Worm (Caenorhabditis elegans) whole organism, L1 larva: Measurements from ENCODE around the gene tag-10.
A peak's percentile ranks its signal among the peaks of the same experiment; 100 is the strongest.

Source experiments
- C34B4.2 ChIP-seq: sonication (generic microtip); optimal IDR thresholded peaks from 2 replicates; lab custom pipeline; 2017; ENCODE audit warnings: mild to moderate bottlenecking, missing genetic modification characterization, missing compliant biosample characterization
- F16B12.6 ChIP-seq: fragments of 150-350 bp; optimal IDR thresholded peaks from 2 replicates; lab custom pipeline; 2014; ENCODE audit warnings: missing biosample characterization, missing genetic modification characterization
- Y116A8C.19 ChIP-seq: sonication (generic microtip); optimal IDR thresholded peaks from 2 replicates; lab custom pipeline; 2016; ENCODE audit warnings: missing compliant biosample characterization, missing genetic modification characterization, borderline replicate concordance
- aha-1 ChIP-seq: fragments of 150-350 bp; optimal IDR thresholded peaks from 2 replicates; lab custom pipeline; 2014; ENCODE audit warnings: missing biosample characterization, missing genetic modification characterization
- alr-1 ChIP-seq: fragments of 200-800 bp; sonication (Bioruptor generic); optimal IDR thresholded peaks from 2 replicates; lab custom pipeline; 2018; ENCODE audit warnings: borderline replicate concordance, mild to moderate bottlenecking, missing genetic modification characterization, missing compliant biosample characterization
- aly-2 ChIP-seq: fragments of 150-350 bp; optimal IDR thresholded peaks from 2 replicates; lab custom pipeline; 2014; ENCODE audit warnings: missing biosample characterization, missing genetic modification characterization
- ama-1 ChIP-seq: fragments of 150-350 bp; optimal IDR thresholded peaks from 2 replicates; lab custom pipeline; 2014
- ceh-82 ChIP-seq, 3 experiments: fragments of 150-350 bp in 1 of 3; sonication (generic microtip) in 2 of 3; optimal IDR thresholded peaks; 2 replicates each; lab custom pipeline; 2014 to 2017; ENCODE audit warnings: missing biosample characterization in 3 of 3, missing genetic modification characterization in 3 of 3
- ceh-88 ChIP-seq: fragments of 200-800 bp; sonication (Bioruptor generic); IDR thresholded peaks from 2 replicates; pipeline ENCODE4 v1.3.6; 2022; ENCODE audit warnings: missing genetic modification characterization, missing compliant biosample characterization
- ceh-90 ChIP-seq: sonication (generic microtip); optimal IDR thresholded peaks from 2 replicates; lab custom pipeline; 2016; ENCODE audit warnings: missing genetic modification characterization, missing compliant biosample characterization
- ces-1 ChIP-seq: fragments of 150-350 bp; optimal IDR thresholded peaks from 2 replicates; lab custom pipeline; 2014; ENCODE audit warnings: missing biosample characterization, missing genetic modification reagents, missing genetic modification characterization
- efl-1 ChIP-seq, 4 experiments: fragments of 150-350 bp; optimal IDR thresholded peaks in 3 of 4; peaks in 1 of 4; 1 replicate in 1 of 4; 2 replicates in 3 of 4; lab custom pipeline; 2014; ENCODE audit warnings: missing biosample characterization in 2 of 4, missing genetic modification characterization in 2 of 4, missing genetic modification reagents in 2 of 4
- efl-3 ChIP-seq: fragments of 200-800 bp; sonication (Bioruptor generic); optimal IDR thresholded peaks from 2 replicates; lab custom pipeline; 2018; ENCODE audit warnings: mild to moderate bottlenecking, missing genetic modification characterization, missing compliant biosample characterization
- egl-13 ChIP-seq: sonication (generic microtip); optimal IDR thresholded peaks from 2 replicates; lab custom pipeline; 2016; ENCODE audit warnings: missing genotype, missing genetic modification reagents, missing genetic modification characterization, missing compliant biosample characterization
- elt-2 ChIP-seq: sonication (generic microtip); optimal IDR thresholded peaks from 2 replicates; lab custom pipeline; 2016; ENCODE audit warnings: missing genetic modification characterization, mild to moderate bottlenecking, inconsistent platforms, missing compliant biosample characterization, missing genetic modification reagents
- elt-3 ChIP-seq, 6 experiments: fragments of 150-350 bp in 1 of 6; sonication (generic microtip); optimal IDR thresholded peaks; 2 replicates each; lab custom pipeline; 2017 to 2018; ENCODE audit warnings: missing biosample characterization in 6 of 6, missing genetic modification characterization in 6 of 6, inconsistent platforms in 1 of 6
- fkh-8 ChIP-seq: sonication (generic microtip); optimal IDR thresholded peaks from 2 replicates; lab custom pipeline; 2016; ENCODE audit warnings: mild to moderate bottlenecking, missing genetic modification characterization, missing compliant biosample characterization
- fos-1 ChIP-seq: fragments of 150-350 bp; optimal IDR thresholded peaks from 2 replicates; lab custom pipeline; 2014; ENCODE audit warnings: missing biosample characterization, missing genetic modification characterization
- hlh-17 ChIP-seq: fragments of 200-800 bp; sonication (Bioruptor generic); optimal IDR thresholded peaks from 2 replicates; lab custom pipeline; 2018; ENCODE audit warnings: missing genetic modification characterization, mild to moderate bottlenecking, missing compliant biosample characterization, moderate library complexity, borderline replicate concordance
- hlh-4 ChIP-seq: sonication (generic microtip); optimal IDR thresholded peaks from 2 replicates; lab custom pipeline; 2016; ENCODE audit warnings: mild to moderate bottlenecking, missing genetic modification characterization, missing compliant biosample characterization
- irx-1 ChIP-seq: sonication (generic microtip); optimal IDR thresholded peaks from 2 replicates; lab custom pipeline; 2016; ENCODE audit warnings: missing genetic modification characterization, missing compliant biosample characterization
- isw-1 ChIP-seq: fragments of 200-800 bp; sonication (Bioruptor generic); IDR thresholded peaks from 2 replicates; pipeline ENCODE4 v1.3.6; 2022; ENCODE audit warnings: missing genetic modification characterization, missing compliant biosample characterization
- jun-1 ChIP-seq: fragments of 150-350 bp; optimal IDR thresholded peaks from 2 replicates; lab custom pipeline; 2014; ENCODE audit warnings: missing biosample characterization, missing genetic modification reagents, missing genetic modification characterization
- lin-14 ChIP-seq: fragments of 200-800 bp; sonication (Bioruptor generic); optimal IDR thresholded peaks from 2 replicates; lab custom pipeline; 2018; ENCODE audit warnings: mild to moderate bottlenecking, missing genetic modification characterization, moderate library complexity, missing compliant biosample characterization
- lin-15B ChIP-seq: fragments of 150-350 bp; sonication (generic microtip); optimal IDR thresholded peaks from 3 replicates; lab custom pipeline; 2014; ENCODE audit warnings: missing biosample characterization, missing genetic modification characterization
- lin-35 ChIP-seq, 2 experiments: fragments of 150-350 bp; optimal IDR thresholded peaks; 2 replicates each; lab custom pipeline; 2014; ENCODE audit warnings: missing biosample characterization in 2 of 2, missing genetic modification characterization in 2 of 2, missing genetic modification reagents in 2 of 2
- lin-39 ChIP-seq: fragments of 150-350 bp; optimal IDR thresholded peaks from 2 replicates; lab custom pipeline; 2014; ENCODE audit warnings: missing biosample characterization, missing genetic modification reagents, missing genetic modification characterization
- lir-3 ChIP-seq: sonication (generic microtip); optimal IDR thresholded peaks from 2 replicates; lab custom pipeline; 2016; ENCODE audit warnings: mild to moderate bottlenecking, missing genetic modification characterization, moderate library complexity, missing compliant biosample characterization; ENCODE audit not compliant: poor library complexity
- lsy-2 ChIP-seq, 2 experiments: fragments of 150-350 bp; optimal IDR thresholded peaks; 2 replicates each; lab custom pipeline; 2014; ENCODE audit warnings: missing biosample characterization in 2 of 2, missing genetic modification characterization in 2 of 2
- mab-9 ChIP-seq: fragments of 200-800 bp; sonication (Bioruptor generic); IDR thresholded peaks from 2 replicates; pipeline ENCODE4 v1.3.6; 2022; ENCODE audit warnings: missing genetic modification reagents, missing genetic modification characterization, missing compliant biosample characterization
- mdl-1 ChIP-seq, 2 experiments: fragments of 150-350 bp; optimal IDR thresholded peaks; 2 replicates each; lab custom pipeline; 2014 to 2017; ENCODE audit warnings: missing biosample characterization in 2 of 2, missing genetic modification characterization in 2 of 2, inconsistent platforms in 1 of 2
- mef-2 ChIP-seq: fragments of 150-350 bp; optimal IDR thresholded peaks from 2 replicates; lab custom pipeline; 2014; ENCODE audit warnings: missing biosample characterization, missing genetic modification characterization
- mep-1 ChIP-seq: fragments of 150-350 bp; optimal IDR thresholded peaks from 2 replicates; lab custom pipeline; 2014; ENCODE audit warnings: missing biosample characterization, missing genetic modification characterization
- nhr-12 ChIP-seq: sonication (generic microtip); optimal IDR thresholded peaks from 2 replicates; lab custom pipeline; 2017; ENCODE audit warnings: missing biosample characterization, missing genetic modification characterization
- nhr-20 ChIP-seq: sonication (generic microtip); optimal IDR thresholded peaks from 2 replicates; lab custom pipeline; 2016; ENCODE audit warnings: mild to moderate bottlenecking, missing genetic modification characterization, missing compliant biosample characterization
- nhr-237 ChIP-seq: fragments of 150-350 bp; optimal IDR thresholded peaks from 2 replicates; lab custom pipeline; 2014; ENCODE audit warnings: missing biosample characterization, missing genetic modification characterization
- nhr-28 ChIP-seq: fragments of 150-350 bp; optimal IDR thresholded peaks from 2 replicates; lab custom pipeline; 2014; ENCODE audit warnings: missing biosample characterization, missing genetic modification characterization
- nhr-47 ChIP-seq: sonication (generic microtip); optimal IDR thresholded peaks from 2 replicates; lab custom pipeline; 2016; ENCODE audit warnings: mild to moderate bottlenecking, missing genetic modification characterization, moderate library complexity, missing compliant biosample characterization
- nhr-71 ChIP-seq: sonication (generic microtip); optimal IDR thresholded peaks from 2 replicates; lab custom pipeline; 2016; ENCODE audit warnings: mild to moderate bottlenecking, missing genetic modification characterization, moderate library complexity, missing compliant biosample characterization
- nhr-76 ChIP-seq: sonication (generic microtip); optimal IDR thresholded peaks from 2 replicates; lab custom pipeline; 2017; ENCODE audit warnings: missing biosample characterization, missing genetic modification characterization
- nhr-77 ChIP-seq: fragments of 150-350 bp; optimal IDR thresholded peaks from 2 replicates; lab custom pipeline; 2014; ENCODE audit warnings: missing biosample characterization, missing genetic modification characterization
- nhr-84 ChIP-seq: sonication (generic microtip); optimal IDR thresholded peaks from 2 replicates; lab custom pipeline; 2017; ENCODE audit warnings: missing biosample characterization, missing genetic modification characterization
- pax-3 ChIP-seq: fragments of 200-800 bp; sonication (Bioruptor generic); optimal IDR thresholded peaks from 2 replicates; lab custom pipeline; 2018; ENCODE audit warnings: mild to moderate bottlenecking, missing genetic modification characterization, moderate library complexity, missing compliant biosample characterization
- pqm-1 ChIP-seq: sonication (generic microtip); optimal IDR thresholded peaks from 3 replicates; lab custom pipeline; 2017; ENCODE audit warnings: missing biosample characterization, missing genetic modification characterization
- rnt-1 ChIP-seq: sonication (generic microtip); optimal IDR thresholded peaks from 2 replicates; lab custom pipeline; 2016; ENCODE audit warnings: mild to moderate bottlenecking, missing genetic modification characterization, moderate library complexity, missing compliant biosample characterization
- snu-23 ChIP-seq: sonication (generic microtip); optimal IDR thresholded peaks from 2 replicates; lab custom pipeline; 2016; ENCODE audit warnings: missing genetic modification characterization, missing compliant biosample characterization
- sox-4 ChIP-seq: sonication (generic microtip); optimal IDR thresholded peaks from 2 replicates; lab custom pipeline; 2016; ENCODE audit warnings: missing genetic modification characterization, missing compliant biosample characterization
- sup-37 ChIP-seq: fragments of 200-800 bp; sonication (Bioruptor generic); optimal IDR thresholded peaks from 2 replicates; lab custom pipeline; 2018; ENCODE audit warnings: mild to moderate bottlenecking, missing genetic modification characterization, missing compliant biosample characterization
- swsn-7 ChIP-seq: sonication (generic microtip); optimal IDR thresholded peaks from 2 replicates; lab custom pipeline; 2016; ENCODE audit warnings: missing genetic modification characterization, missing compliant biosample characterization
- unc-30 ChIP-seq: sonication (generic microtip); optimal IDR thresholded peaks from 2 replicates; lab custom pipeline; 2017; ENCODE audit warnings: missing biosample characterization, missing genetic modification characterization
- unc-62 ChIP-seq: fragments of 150-350 bp; optimal IDR thresholded peaks from 2 replicates; lab custom pipeline; 2014; ENCODE audit warnings: missing biosample characterization, missing genetic modification reagents, missing genetic modification characterization
- unc-86 ChIP-seq: sonication (generic microtip); optimal IDR thresholded peaks from 2 replicates; lab custom pipeline; 2016; ENCODE audit warnings: missing genetic modification characterization, missing compliant biosample characterization
- xbp-1 ChIP-seq: sonication (generic microtip); optimal IDR thresholded peaks from 2 replicates; lab custom pipeline; 2016; ENCODE audit warnings: missing genetic modification characterization, missing compliant biosample characterization
- zip-4 ChIP-seq: fragments of 200-800 bp; sonication (Bioruptor generic); optimal IDR thresholded peaks from 2 replicates; lab custom pipeline; 2018; ENCODE audit warnings: mild to moderate bottlenecking, missing genetic modification characterization, moderate library complexity, missing compliant biosample characterization

Gene tag-10

DNA sequence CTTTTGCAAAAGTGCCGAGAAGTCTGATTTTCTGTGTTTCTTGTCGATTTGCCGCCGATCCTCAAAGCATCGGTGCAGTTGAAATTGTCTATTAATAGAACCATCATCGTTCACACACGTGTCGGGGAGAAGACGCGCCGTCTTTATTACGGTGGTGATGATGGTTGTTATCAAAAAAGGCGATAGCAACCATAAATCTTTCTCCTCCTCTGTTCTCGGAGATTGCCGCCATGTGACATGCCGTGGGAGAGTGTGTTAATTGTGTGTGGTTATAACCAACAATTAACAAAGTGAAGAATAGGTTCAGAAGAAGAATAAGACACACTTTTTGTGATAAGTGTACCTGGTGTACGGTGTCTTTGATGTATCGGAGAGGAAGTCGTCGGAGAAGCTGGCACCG is 48.7 kb downstream of the tag-10 start:
- TF ChIP-seq nhr-237 (tag; lab: Kevin White, UChicago): no peak
- TF ChIP-seq aha-1 (tag; lab: Kevin White, UChicago): no peak
- TF ChIP-seq ceh-88: no peak
- TF ChIP-seq unc-86 (tag; lab: Kevin White, UChicago): no peak
- no peak for TF ChIP-seq irx-1 (tag; lab: Kevin White, UChicago)
- peak; percentile 66 for TF ChIP-seq snu-23
- no peak for TF ChIP-seq egl-13 (tag; lab: Kevin White, UChicago)
- TF ChIP-seq isw-1: no peak
- TF ChIP-seq nhr-76: no peak
- TF ChIP-seq lsy-2 (tag; optimal IDR thresholded peaks at IDR 0.05; lab: Kevin White, UChicago): peak in 1 of 2 experiments; percentile 42
- TF ChIP-seq ces-1 (GFP tag; lab: Kevin White, UChicago): no peak
- no peak for TF ChIP-seq nhr-12 (tag; lab: Kevin White, UChicago)
- TF ChIP-seq jun-1 (tag; lab: Kevin White, UChicago): no peak
- TF ChIP-seq pqm-1 (tag; lab: Kevin White, UChicago): no peak
- no peak for TF ChIP-seq elt-2 (tag; lab: Kevin White, UChicago)
- TF ChIP-seq mdl-1 (tag; optimal IDR thresholded peaks at IDR 0.05; lab: Kevin White, UChicago): peak in 1 of 2 experiments; percentile 93
- no peak for TF ChIP-seq lin-14
- TF ChIP-seq lin-15B (tag; lab: Kevin White, UChicago): no peak
- no peak for TF ChIP-seq efl-3
- no peak for TF ChIP-seq lir-3 (tag; lab: Kevin White, UChicago)
- TF ChIP-seq sup-37 (GFP tag; lab: Kevin White, UChicago): no peak
- TF ChIP-seq Y116A8C.19: no peak
- no peak for TF ChIP-seq nhr-47
- TF ChIP-seq unc-30 (tag; lab: Kevin White, UChicago): no peak
- TF ChIP-seq mab-9: no peak
- TF ChIP-seq pax-3 (tag; lab: Kevin White, UChicago): no peak
- TF ChIP-seq lin-35 (GFP tag; optimal IDR thresholded peaks at IDR 0.05; lab: Kevin White, UChicago): peak in 1 of 2 experiments; percentile 73
- TF ChIP-seq xbp-1 (tag; lab: Kevin White, UChicago): no peak
- TF ChIP-seq nhr-28: no peak
- TF ChIP-seq hlh-17 (GFP tag; lab: Kevin White, UChicago): no peak
- TF ChIP-seq elt-3 (tag; optimal IDR thresholded peaks at IDR 0.05; lab: Kevin White, UChicago): peak; percentile 26 to 96 (median 75)
- TF ChIP-seq fos-1 (tag; lab: Kevin White, UChicago): no peak
- no peak for TF ChIP-seq alr-1 (tag; lab: Kevin White, UChicago)
- TF ChIP-seq F16B12.6 (tag; lab: Kevin White, UChicago): no peak
- no peak for TF ChIP-seq rnt-1 (tag; lab: Kevin White, UChicago)
- no peak for TF ChIP-seq ceh-90 (tag; lab: Kevin White, UChicago)
- peak; percentile 14 for TF ChIP-seq mef-2
- no peak for TF ChIP-seq nhr-77
- TF ChIP-seq fkh-8 (tag; lab: Kevin White, UChicago): no peak
- TF ChIP-seq ama-1 (lab: Kevin White, UChicago): no peak
- TF ChIP-seq C34B4.2: no peak
- TF ChIP-seq mep-1: peak; percentile 13
- no peak for TF ChIP-seq ceh-82 (tag; optimal IDR thresholded peaks at IDR 0.05; lab: Kevin White, UChicago)
- peak; percentile 86 for TF ChIP-seq nhr-20 (tag; lab: Kevin White, UChicago)
- TF ChIP-seq aly-2 (tag; lab: Kevin White, UChicago): no peak
- no peak for TF ChIP-seq sox-4 (tag; lab: Kevin White, UChicago)
- TF ChIP-seq nhr-84 (tag; lab: Kevin White, UChicago): no peak
- TF ChIP-seq swsn-7 (tag; lab: Kevin White, UChicago): no peak
- TF ChIP-seq lin-39 (tag; lab: Kevin White, UChicago): no peak
- TF ChIP-seq hlh-4 (tag; lab: Kevin White, UChicago): no peak
- TF ChIP-seq nhr-71: peak; percentile 79
- no peak for TF ChIP-seq zip-4 (GFP tag; lab: Kevin White, UChicago)
- no peak for TF ChIP-seq unc-62 (GFP tag; lab: Kevin White, UChicago)
- no peak for TF ChIP-seq efl-1 (optimal IDR thresholded peaks at IDR 0.05; lab: Kevin White, UChicago)
- TF ChIP-seq efl-1 (GFP tag; optimal IDR thresholded peaks at IDR 0.05 in 1 of 2; lab: Kevin White, UChicago): peak in 1 of 2 experiments; percentile 94
